Fruit fly (Drosophila melanogaster): ENCODE results near the gene ash2.

ash2 gene

dm6 chr3R:24626003-24626486, 23.9 kb upstream of the ash2 start (continued):
- TF ChIP-seq CG7372 (GFP tag; IDR thresholded peaks at IDR 0.05) (no peak), CG2120 (GFP tag; optimal IDR thresholded peaks at IDR 0.05) (peak; percentile 39), Lim3 (GFP tag; IDR thresholded peaks at IDR 0.05) (no peak), CG11723 (GFP tag; optimal IDR thresholded peaks at IDR 0.05) (peak; percentile 27), CG15479 (GFP tag; optimal IDR thresholded peaks at IDR 0.05) (no peak), Ravus (GFP tag; IDR thresholded peaks at IDR 0.05) (no peak), tgo (GFP tag; IDR thresholded peaks at IDR 0.05) (0 out of 3 replicates have a peak, but pooled peaks have one; percentile 31), Atf3 (GFP tag; optimal IDR thresholded peaks at IDR 0.05) (no peak), emc (GFP tag; optimal IDR thresholded peaks at IDR 0.05) (no peak), CG10274 (GFP tag; optimal IDR thresholded peaks at IDR 0.05) (peak; percentile 88), CG3995 (GFP tag; optimal IDR thresholded peaks at IDR 0.05) (no peak), CG32767 (GFP tag; IDR thresholded peaks at IDR 0.05) (no peak), Hr51 (GFP tag; optimal IDR thresholded peaks at IDR 0.05) (no peak), CG3065 (GFP tag; optimal IDR thresholded peaks at IDR 0.05) (no peak), ac (GFP tag; optimal IDR thresholded peaks at IDR 0.05) (no peak), pnt (GFP tag; optimal IDR thresholded peaks at IDR 0.05) (no peak), Nf-YA (GFP tag; IDR thresholded peaks at IDR 0.05) (no peak), bowl (GFP tag; IDR thresholded peaks at IDR 0.05) (0 out of 2 replicates have a peak, but pooled peaks have one; percentile 19), Hr3 (GFP tag; optimal IDR thresholded peaks at IDR 0.05) (no peak), knrl (GFP tag; IDR thresholded peaks at IDR 0.05; ENCODE audit: partially characterized antibody) (no peak), ERR (GFP tag; optimal IDR thresholded peaks at IDR 0.05) (no peak), ab (GFP tag; optimal IDR thresholded peaks at IDR 0.05) (no peak), Adf1 (GFP tag; IDR thresholded peaks at IDR 0.05) (no peak), prd (optimal IDR thresholded peaks at IDR 0.05) (no peak), prd (GFP tag; IDR thresholded peaks at IDR 0.05) (peak; percentile 31; the same call in 1 of the 3 replicates), ttk (GFP tag; IDR thresholded peaks at IDR 0.05) (no peak), Mrtf (GFP tag; IDR thresholded peaks at IDR 0.05) (no peak; the same call in 2 of the 3 replicates), CG8290 (GFP tag; optimal IDR thresholded peaks at IDR 0.05) (no peak), CG8290 (tag; optimal IDR thresholded peaks at IDR 0.05) (peak in 1 of 2 experiments; percentile 14), CrebB (tag; optimal IDR thresholded peaks at IDR 0.05) (no peak), Mes4 (GFP tag; optimal IDR thresholded peaks at IDR 0.05) (no peak), CG11695 (GFP tag; IDR thresholded peaks at IDR 0.05) (0 out of 3 replicates have a peak, but pooled peaks have one; percentile 57), dati (GFP tag; IDR thresholded peaks at IDR 0.05) (0 out of 2 replicates have a peak, but pooled peaks have one; percentile 7), CHES-1-like (GFP tag; optimal IDR thresholded peaks at IDR 0.05) (peak; percentile 9), Myb (GFP tag; optimal IDR thresholded peaks at IDR 0.05) (no peak), CG12659 (GFP tag; optimal IDR thresholded peaks at IDR 0.05) (no peak), Dref (GFP tag; IDR thresholded peaks at IDR 0.05) (no peak), ato (GFP tag; IDR thresholded peaks at IDR 0.05; ENCODE audit: partially characterized antibody) (no peak), sug (tag; optimal IDR thresholded peaks at IDR 0.05) (no peak), CG10462 (GFP tag; optimal IDR thresholded peaks at IDR 0.05) (no peak), CG17359 (tag; optimal IDR thresholded peaks at IDR 0.05) (peak; percentile 50), CG11456 (GFP tag; IDR thresholded peaks at IDR 0.05) (no peak), fru (optimal IDR thresholded peaks at IDR 0.05) (no peak), Atf6 (GFP tag; IDR thresholded peaks at IDR 0.05) (no peak), CG13775 (GFP tag; optimal IDR thresholded peaks at IDR 0.05) (no peak), CG12071 (GFP tag; optimal IDR thresholded peaks at IDR 0.05) (no peak), ro (GFP tag; IDR thresholded peaks at IDR 0.05) (no peak), Usf (GFP tag; optimal IDR thresholded peaks at IDR 0.05) (no peak), crol (GFP tag; IDR thresholded peaks at IDR 0.05) (no peak), CG10209 (GFP tag; optimal IDR thresholded peaks at IDR 0.05) (peak; percentile 18), CG6765 (GFP tag; optimal IDR thresholded peaks at IDR 0.05) (peak; percentile 32), CG12299 (tag; optimal IDR thresholded peaks at IDR 0.05) (no peak), Dip3 (GFP tag; optimal IDR thresholded peaks at IDR 0.05) (peak; percentile 4)
